4 worm cellular contexts compared by ENCODE assay signal in the genomic region with DNA sequence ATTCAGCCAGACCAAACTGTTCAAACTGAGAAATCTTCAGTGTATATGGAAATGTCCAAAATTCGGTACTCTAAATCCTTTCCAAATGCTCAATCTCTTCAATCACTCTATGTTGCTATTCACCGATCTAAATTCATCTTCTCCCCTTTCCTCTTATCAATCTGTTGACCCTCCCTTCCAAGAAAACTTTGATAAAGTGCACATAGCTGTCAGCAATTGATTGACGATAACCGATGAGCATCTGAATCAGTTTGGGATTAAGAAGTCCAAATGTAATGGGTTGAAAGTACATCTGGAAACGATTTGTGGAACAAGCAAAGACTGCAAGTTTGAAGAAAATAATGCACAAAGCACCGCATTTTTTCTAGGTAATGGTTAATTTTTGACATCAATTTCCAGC.
A peak's percentile ranks its signal among the peaks of the same experiment; 100 is the strongest.
TF ChIP-seq lines count a peak whose summit lies in the region.

No protein-coding gene starts in this region.

TF ChIP-seq in whole organism, L1 larva, 84 proteins besides CTCF, POLR2A, EP300 and RAD21 (continues in another document):
- TF ChIP-seq unc-62 (GFP tag; optimal IDR thresholded peaks at IDR 0.05; lab: Kevin White, UChicago) = no peak
- peak; percentile 43 for TF ChIP-seq lin-14 (GFP tag; optimal IDR thresholded peaks at IDR 0.05; lab: Kevin White, UChicago)
- TF ChIP-seq dsc-1 (tag; optimal IDR thresholded peaks at IDR 0.05; lab: Kevin White, UChicago) = peak; percentile 74
- no peak for TF ChIP-seq nhr-28 (tag; optimal IDR thresholded peaks at IDR 0.05; lab: Kevin White, UChicago)
- TF ChIP-seq skn-1 (tag; optimal IDR thresholded peaks at IDR 0.05; lab: Kevin White, UChicago) = no peak
- no peak for TF ChIP-seq ceh-88 (GFP tag; IDR thresholded peaks at IDR 0.05; lab: Robert Waterston, UW)
- TF ChIP-seq lin-35 (GFP tag; optimal IDR thresholded peaks at IDR 0.05; lab: Kevin White, UChicago) = no peak
- peak; percentile 66 for TF ChIP-seq nhr-71 (tag; optimal IDR thresholded peaks at IDR 0.05; lab: Kevin White, UChicago)
- no peak for TF ChIP-seq nhr-47 (tag; optimal IDR thresholded peaks at IDR 0.05; lab: Kevin White, UChicago)
- TF ChIP-seq isw-1 (GFP tag; IDR thresholded peaks at IDR 0.05; lab: Robert Waterston, UW) = no peak
- no peak for TF ChIP-seq aha-1 (tag; optimal IDR thresholded peaks at IDR 0.05; lab: Kevin White, UChicago)
- no peak for TF ChIP-seq pag-3 (tag; optimal IDR thresholded peaks at IDR 0.05; lab: Kevin White, UChicago; ENCODE audit: borderline replicate concordance, insufficient read depth)
- no peak for TF ChIP-seq ama-1 (optimal IDR thresholded peaks at IDR 0.05; lab: Kevin White, UChicago)
- TF ChIP-seq fkh-8 (tag; optimal IDR thresholded peaks at IDR 0.05; lab: Kevin White, UChicago) = no peak
- no peak for TF ChIP-seq tbx-2 (tag; optimal IDR thresholded peaks at IDR 0.05; lab: Kevin White, UChicago)
- no peak for TF ChIP-seq lin-15B (tag; optimal IDR thresholded peaks at IDR 0.05; lab: Kevin White, UChicago)
- TF ChIP-seq nhr-19 (GFP tag; conservative IDR thresholded peaks at IDR 0.05; lab: Robert Waterston, UW) = peak; percentile 54
- no peak for TF ChIP-seq nhr-20 (tag; optimal IDR thresholded peaks at IDR 0.05; lab: Kevin White, UChicago)
- no peak for TF ChIP-seq ces-1 (GFP tag; optimal IDR thresholded peaks at IDR 0.05; lab: Kevin White, UChicago)
- peak; percentile 56 for TF ChIP-seq rnt-1 (tag; optimal IDR thresholded peaks at IDR 0.05; lab: Kevin White, UChicago)
- TF ChIP-seq mep-1 (tag; optimal IDR thresholded peaks at IDR 0.05; lab: Kevin White, UChicago) = no peak
- peak; percentile 2 for TF ChIP-seq fkh-4 (tag; optimal IDR thresholded peaks at IDR 0.05; lab: Kevin White, UChicago; ENCODE audit: borderline replicate concordance)

TF ChIP-seq in whole organism, L2 larva, 48 proteins besides CTCF, POLR2A, EP300 and RAD21:
- TF ChIP-seq nhr-129 (tag; optimal IDR thresholded peaks at IDR 0.05; lab: Kevin White, UChicago) = no peak
- peak; percentile 36 for TF ChIP-seq sma-9 (GFP tag; optimal IDR thresholded peaks at IDR 0.05; lab: Kevin White, UChicago)
- no peak for TF ChIP-seq sma-9 (tag; optimal IDR thresholded peaks at IDR 0.05; lab: Kevin White, UChicago)

TF ChIP-seq in whole organism, late embryonic, 69 proteins besides CTCF, POLR2A, EP300 and RAD21:
- TF ChIP-seq unc-55 (GFP tag; optimal IDR thresholded peaks at IDR 0.05; lab: Kevin White, UChicago) (peak; percentile 94), T23F11.4 (GFP tag; optimal IDR thresholded peaks at IDR 0.05; lab: Kevin White, UChicago) (no peak)

TF ChIP-seq in whole organism, mixed stage, embryonic, 35 proteins besides CTCF, POLR2A, EP300 and RAD21:
- TF ChIP-seq unc-62 (GFP tag; optimal IDR thresholded peaks at IDR 0.05; lab: Kevin White, UChicago) (peak; percentile 99), unc-39 (tag; optimal IDR thresholded peaks at IDR 0.05; lab: Kevin White, UChicago) (no peak)

Comparison
In these comparisons a context has a peak if more than half of its experiments do, and no peak if none do; other contexts are left out.
1. Of the 10 proteins assayed by ChIP-seq in both whole organism, L1 larva and whole organism, late embryonic: peak only in whole organism, L1 larva: rnt-1; only in whole organism, late embryonic: none; in both: none; in neither: 9.